Fruit fly (Drosophila melanogaster) whole organism, embryonic: ENCODE measurements around the gene Sec20.

ENCODE experiments used
- B-H2 ChIP-seq: fragments of 200-800 bp; sonication (Bioruptor generic); optimal IDR thresholded peaks from 2 replicates; lab custom pipeline; 2018; ENCODE audit warnings: missing biosample characterization, mild to moderate bottlenecking, missing genetic modification characterization
- CG11504 ChIP-seq: fragments of 200-800 bp; sonication (Bioruptor generic); optimal IDR thresholded peaks from 3 replicates; lab custom pipeline; 2019; ENCODE audit warnings: missing biosample characterization, mild to moderate bottlenecking, missing genetic modification characterization, moderate library complexity
- CG11696 ChIP-seq: fragments of 200-800 bp; sonication (Bioruptor generic); IDR thresholded peaks from 2 replicates; pipeline ENCODE4 v1.3.6; 2022; ENCODE audit warnings: missing biosample characterization, missing genetic modification characterization
- CG12299 ChIP-seq: fragments of 200-800 bp; sonication (Bioruptor generic); optimal IDR thresholded peaks from 2 replicates; lab custom pipeline; 2018; ENCODE audit warnings: missing biosample characterization, mild to moderate bottlenecking, missing genetic modification characterization
- CG12391 ChIP-seq: fragments of 200-800 bp; sonication (Bioruptor generic); optimal IDR thresholded peaks from 3 replicates; lab custom pipeline; 2018; ENCODE audit warnings: missing biosample characterization, mild to moderate bottlenecking, missing genetic modification characterization, moderate library complexity
- CG1647 ChIP-seq: fragments of 200-800 bp; sonication (Bioruptor generic); optimal IDR thresholded peaks from 3 replicates; lab custom pipeline; 2016; ENCODE audit warnings: missing biosample characterization, missing genetic modification characterization
- CG17385 ChIP-seq: fragments of 200-800 bp; sonication (Bioruptor generic); optimal IDR thresholded peaks from 3 replicates; lab custom pipeline; 2018; ENCODE audit warnings: missing biosample characterization, mild to moderate bottlenecking, missing genetic modification characterization
- CG18476 ChIP-seq: fragments of 200-800 bp; sonication (Bioruptor generic); optimal IDR thresholded peaks from 2 replicates; lab custom pipeline; 2016; ENCODE audit warnings: missing biosample characterization, mild to moderate bottlenecking, missing genetic modification characterization
- CG4328 ChIP-seq: fragments of 200-800 bp; sonication (Bioruptor generic); optimal IDR thresholded peaks from 3 replicates; lab custom pipeline; 2017; ENCODE audit warnings: missing biosample characterization, missing genetic modification reagents, missing genetic modification characterization
- CG6791 ChIP-seq: fragments of 200-800 bp; sonication (Bioruptor generic); IDR thresholded peaks from 3 replicates; pipeline ENCODE4 v1.3.6; 2022; ENCODE audit warnings: missing biosample characterization, missing genetic modification characterization; ENCODE audit not compliant: partially characterized antibody
- CG7271 ChIP-seq: fragments of 200-800 bp; sonication (Bioruptor generic); optimal IDR thresholded peaks from 2 replicates; lab custom pipeline; 2018; ENCODE audit warnings: missing biosample characterization, mild to moderate bottlenecking, missing genetic modification characterization, moderate library complexity
- CG7839 ChIP-seq: fragments of 200-800 bp; sonication (Bioruptor generic); optimal IDR thresholded peaks from 3 replicates; lab custom pipeline; 2018; ENCODE audit warnings: missing biosample characterization, mild to moderate bottlenecking, missing genetic modification characterization, moderate library complexity
- CG9215 ChIP-seq: fragments of 200-800 bp; sonication (Bioruptor generic); IDR thresholded peaks from 2 replicates; pipeline ENCODE4 v1.3.6; 2022; ENCODE audit warnings: missing biosample characterization, missing genetic modification characterization
- CrebB ChIP-seq: fragments of 200-800 bp; sonication (Bioruptor generic); optimal IDR thresholded peaks from 3 replicates; lab custom pipeline; 2018; ENCODE audit warnings: missing biosample characterization, mild to moderate bottlenecking, missing genetic modification characterization
- Ets65A ChIP-seq: fragments of 200-800 bp; sonication (Bioruptor generic); peaks from one replicate; lab custom pipeline; 2016; ENCODE audit warnings: missing biosample characterization, missing genetic modification characterization
- Gsc ChIP-seq: fragments of 200-800 bp; sonication (Bioruptor generic); IDR thresholded peaks from 2 replicates; pipeline ENCODE4 v1.3.6; 2022; ENCODE audit warnings: missing biosample characterization, missing genetic modification characterization
- HLH4C ChIP-seq: fragments of 200-800 bp; sonication (Bioruptor generic); IDR thresholded peaks from 3 replicates; pipeline ENCODE4 v1.3.6; 2022; ENCODE audit warnings: missing biosample characterization, missing genetic modification characterization; ENCODE audit not compliant: partially characterized antibody
- HLH54F ChIP-seq: fragments of 200-800 bp; sonication (Bioruptor generic); optimal IDR thresholded peaks from 3 replicates; lab custom pipeline; 2016; ENCODE audit warnings: missing biosample characterization, missing genetic modification characterization
- HmgD ChIP-seq: fragments of 200-800 bp; sonication (Bioruptor generic); optimal IDR thresholded peaks from 3 replicates; lab custom pipeline; 2016; ENCODE audit warnings: missing biosample characterization, missing genetic modification characterization
- Med ChIP-seq: fragments of 200-800 bp; sonication (Bioruptor generic); peaks from one replicate; lab custom pipeline; 2016; ENCODE audit warnings: missing biosample characterization, missing genetic modification characterization, mild to moderate bottlenecking, inconsistent platforms, moderate library complexity
- Myb ChIP-seq: fragments of 200-800 bp; sonication (Bioruptor generic); optimal IDR thresholded peaks from 2 replicates; lab custom pipeline; 2016; ENCODE audit warnings: missing biosample characterization, missing genetic modification characterization
- Neu2 ChIP-seq: fragments of 200-800 bp; sonication (Bioruptor generic); optimal IDR thresholded peaks from 3 replicates; lab custom pipeline; 2016; ENCODE audit warnings: missing biosample characterization, missing genetic modification characterization, borderline replicate concordance
- NfI ChIP-seq: fragments of 200-800 bp; sonication (Bioruptor generic); optimal IDR thresholded peaks from 3 replicates; lab custom pipeline; 2018; ENCODE audit warnings: missing biosample characterization, mild to moderate bottlenecking, missing genetic modification characterization, moderate library complexity
- PHDP ChIP-seq: fragments of 200-800 bp; sonication (Bioruptor generic); optimal IDR thresholded peaks from 3 replicates; lab custom pipeline; 2018; ENCODE audit warnings: missing biosample characterization, mild to moderate bottlenecking, missing genetic modification characterization, moderate library complexity
- Ravus ChIP-seq: fragments of 200-800 bp; sonication (Bioruptor generic); IDR thresholded peaks from 2 replicates; pipeline ENCODE4 v1.3.6; 2022; ENCODE audit warnings: missing biosample characterization, missing genetic modification characterization
- Sox102F ChIP-seq: fragments of 200-800 bp; sonication (Bioruptor generic); optimal IDR thresholded peaks from 2 replicates; lab custom pipeline; 2018; ENCODE audit warnings: missing biosample characterization, mild to moderate bottlenecking, missing genetic modification characterization, moderate library complexity
- Usf ChIP-seq: fragments of 200-800 bp; sonication (Bioruptor generic); optimal IDR thresholded peaks from 2 replicates; lab custom pipeline; 2017; ENCODE audit warnings: missing genotype, missing biosample characterization, missing genetic modification characterization
- ac ChIP-seq: fragments of 200-800 bp; sonication (Bioruptor generic); optimal IDR thresholded peaks from 3 replicates; lab custom pipeline; 2017; ENCODE audit warnings: missing biosample characterization, mild to moderate bottlenecking, missing genetic modification characterization
- bab2 ChIP-seq: fragments of 200-800 bp; sonication (Bioruptor generic); optimal IDR thresholded peaks from 2 replicates; lab custom pipeline; 2016; ENCODE audit warnings: missing biosample characterization, missing genetic modification characterization
- bcd ChIP-seq: fragments of 200-800 bp; sonication (Bioruptor generic); optimal IDR thresholded peaks from 2 replicates; lab custom pipeline; 2017; ENCODE audit warnings: missing biosample characterization, mild to moderate bottlenecking, missing genetic modification characterization
- croc ChIP-seq: fragments of 200-800 bp; sonication (Bioruptor generic); conservative IDR thresholded peaks from 3 replicates; pipeline ENCODE4 v1.3.6; 2022; ENCODE audit warnings: missing biosample characterization, missing genetic modification characterization
- dmrt99B ChIP-seq: fragments of 200-800 bp; sonication (Bioruptor generic); optimal IDR thresholded peaks from 2 replicates; lab custom pipeline; 2018; ENCODE audit warnings: missing biosample characterization, mild to moderate bottlenecking, missing genetic modification characterization, moderate library complexity
- eyg ChIP-seq: fragments of 200-800 bp; sonication (Bioruptor generic); optimal IDR thresholded peaks from 3 replicates; lab custom pipeline; 2016; ENCODE audit warnings: missing biosample characterization, missing genetic modification characterization
- fd3F ChIP-seq: fragments of 200-800 bp; sonication (Bioruptor generic); optimal IDR thresholded peaks from 2 replicates; lab custom pipeline; 2018; ENCODE audit warnings: missing biosample characterization, mild to moderate bottlenecking, missing genetic modification characterization, moderate library complexity
- fru ChIP-seq: fragments of >200 bp; optimal IDR thresholded peaks from 2 replicates; lab custom pipeline; 2017
- ftz-f1 ChIP-seq: fragments of 200-800 bp; sonication (Bioruptor generic); optimal IDR thresholded peaks from 2 replicates; lab custom pipeline; 2016; ENCODE audit warnings: missing biosample characterization, missing genetic modification characterization
- gro ChIP-seq: fragments of 200-800 bp; sonication (Bioruptor generic); optimal IDR thresholded peaks from 2 replicates; lab custom pipeline; 2016; ENCODE audit warnings: missing biosample characterization, missing genetic modification characterization
- jumu ChIP-seq: fragments of 200-800 bp; sonication (Bioruptor generic); optimal IDR thresholded peaks from 3 replicates; lab custom pipeline; 2016; ENCODE audit warnings: missing biosample characterization, missing genetic modification characterization
- lbe ChIP-seq: fragments of 200-800 bp; sonication (Bioruptor generic); optimal IDR thresholded peaks from 2 replicates; lab custom pipeline; 2016; ENCODE audit warnings: missing biosample characterization, mild to moderate bottlenecking, missing genetic modification characterization
- lola ChIP-seq, 3 experiments: fragments of >200 bp in 2 of 3; fragments of 200-800 bp in 1 of 3; sonication (Bioruptor generic) in 1 of 3; optimal IDR thresholded peaks; 2 replicates each; lab custom pipeline; 2017 to 2019; ENCODE audit warnings: missing biosample characterization in 3 of 3, missing genetic modification characterization in 3 of 3, mild to moderate bottlenecking in 1 of 3, moderate library complexity in 1 of 3
- nerfin-2 ChIP-seq: fragments of 200-800 bp; sonication (Bioruptor generic); IDR thresholded peaks from 2 replicates; pipeline ENCODE4 v1.3.6; 2022; ENCODE audit warnings: missing biosample characterization, missing genetic modification characterization; ENCODE audit not compliant: partially characterized antibody
- otp ChIP-seq: fragments of 200-800 bp; sonication (Bioruptor generic); IDR thresholded peaks from 3 replicates; pipeline ENCODE4, ENCODE4 v1.3.6; 2022; ENCODE audit warnings: missing biosample characterization, missing genetic modification characterization
- pan ChIP-seq, 4 experiments: fragments of >200 bp in 3 of 4; fragments of 200-800 bp in 1 of 4; sonication (Bioruptor generic) in 1 of 4; optimal IDR thresholded peaks in 3 of 4; IDR thresholded peaks in 1 of 4; 2 replicates each; pipeline versions ENCODE4 v1.3.6 to Lab custom; 2017 to 2022; ENCODE audit warnings: missing biosample characterization in 2 of 4, missing genetic modification characterization in 2 of 4, mixed read lengths in 1 of 4
- phol ChIP-seq: fragments of 200-800 bp; sonication (Bioruptor generic); optimal IDR thresholded peaks from 3 replicates; lab custom pipeline; 2018; ENCODE audit warnings: missing biosample characterization, mild to moderate bottlenecking, missing genetic modification characterization, moderate library complexity
- rib ChIP-seq: fragments of 200-800 bp; sonication (Bioruptor generic); IDR thresholded peaks from 2 replicates; pipeline ENCODE4 v1.3.6; 2022; ENCODE audit warnings: missing biosample characterization, missing genetic modification characterization
- run ChIP-seq: fragments of 200-800 bp; sonication (Bioruptor generic); optimal IDR thresholded peaks from 3 replicates; lab custom pipeline; 2018; ENCODE audit warnings: missing biosample characterization, mild to moderate bottlenecking, missing genetic modification characterization
- schlank ChIP-seq: fragments of 200-800 bp; sonication (Bioruptor generic); optimal IDR thresholded peaks from 2 replicates; lab custom pipeline; 2018; ENCODE audit warnings: missing biosample characterization, mild to moderate bottlenecking, missing genetic modification characterization
- sim ChIP-seq: fragments of 200-800 bp; sonication (Bioruptor generic); IDR thresholded peaks from 2 replicates; pipeline ENCODE4 v1.3.6; 2022; ENCODE audit warnings: missing biosample characterization, missing genetic modification characterization
- slou ChIP-seq: fragments of 200-800 bp; sonication (Bioruptor generic); optimal IDR thresholded peaks from 3 replicates; lab custom pipeline; 2016; ENCODE audit warnings: missing biosample characterization, missing genetic modification characterization

Sec20 gene

DNA sequence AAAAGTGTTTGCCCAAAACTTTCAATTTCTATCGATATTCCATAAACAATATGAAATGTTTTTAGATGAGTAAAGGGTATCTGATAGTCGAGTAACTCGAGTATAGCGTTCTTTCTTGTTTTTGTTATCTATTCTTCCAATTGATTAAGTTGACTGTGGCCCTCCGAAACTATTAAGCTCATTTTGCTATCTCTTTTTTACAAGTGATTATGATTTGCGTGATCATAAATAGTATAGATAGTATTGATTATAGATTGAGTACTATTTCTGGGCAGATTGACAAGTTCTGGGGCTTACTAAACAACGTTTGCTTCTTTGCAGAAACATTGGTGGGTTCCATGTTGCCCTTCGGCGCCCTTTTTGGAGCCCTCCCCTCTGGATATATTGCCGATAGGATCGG is 12.2 kb upstream of the Sec20 start (continued):
- no peak for TF ChIP-seq ac
- no peak for TF ChIP-seq Neu2 (GFP tag; lab: Kevin White, UChicago)

- TF ChIP-seq HmgD (GFP tag; lab: Kevin White, UChicago) (no peak), bab2 (GFP tag; lab: Kevin White, UChicago) (no peak), CG11504 (tag; lab: Kevin White, UChicago) (no peak), PHDP (no peak), fru (lab: Kevin White, UChicago) (no peak), gro (GFP tag; lab: Kevin White, UChicago) (no peak), CG4328 (GFP tag; lab: Kevin White, UChicago) (no peak), jumu (GFP tag; lab: Kevin White, UChicago) (no peak), Med (GFP tag; lab: Kevin White, UChicago) (peak; percentile 83), CG7271 (tag; lab: Kevin White, UChicago) (no peak), Ravus (GFP tag; lab: Robert Waterston, UW) (no peak), fd3F (GFP tag; lab: Kevin White, UChicago) (no peak), run (tag; lab: Kevin White, UChicago) (no peak), NfI (GFP tag; lab: Kevin White, UChicago) (no peak), croc (GFP tag; lab: Robert Waterston, UW) (no peak), bcd (peak; percentile 5), dmrt99B (peak; percentile 44), B-H2 (GFP tag; lab: Kevin White, UChicago) (no peak), CG11696 (GFP tag; lab: Robert Waterston, UW) (no peak), nerfin-2 (GFP tag; lab: Robert Waterston, UW) (no peak), CG7839 (tag; lab: Kevin White, UChicago) (peak; percentile 32), CG17385 (GFP tag; lab: Kevin White, UChicago) (no peak), Ets65A (GFP tag; lab: Kevin White, UChicago) (peak; percentile 85), slou (GFP tag; lab: Kevin White, UChicago) (no peak), CG18476 (GFP tag; lab: Kevin White, UChicago) (no peak), Gsc (GFP tag; lab: Robert Waterston, UW) (no peak), CG6791 (GFP tag; lab: Robert Waterston, UW) (no peak), CG1647 (GFP tag; lab: Kevin White, UChicago) (no peak), eyg (GFP tag; lab: Kevin White, UChicago) (no peak), Sox102F (GFP tag; lab: Kevin White, UChicago) (peak; percentile 42), sim (GFP tag; lab: Robert Waterston, UW) (no peak), CG12299 (tag; lab: Kevin White, UChicago) (no peak), HLH54F (GFP tag; lab: Kevin White, UChicago) (no peak), schlank (tag; lab: Kevin White, UChicago) (no peak), phol (tag; lab: Kevin White, UChicago) (no peak), otp (no peak), rib (GFP tag; lab: Robert Waterston, UW) (no peak), CG9215 (no peak), Myb (GFP tag; lab: Kevin White, UChicago) (no peak), Usf (GFP tag; lab: Kevin White, UChicago) (no peak), CG12391 (tag; lab: Kevin White, UChicago) (no peak), lbe (peak; percentile 49), pan (optimal IDR thresholded peaks at IDR 0.05; lab: Kevin White, UChicago) (no peak), pan (GFP tag; optimal IDR thresholded peaks at IDR 0.05 in 1 of 2, IDR thresholded peaks at IDR 0.05 in 1 of 2) (peak in 1 of 2 experiments; percentile 54), HLH4C (no peak), CrebB (no peak), lola (GFP tag; optimal IDR thresholded peaks at IDR 0.05; lab: Kevin White, UChicago) (no peak), ftz-f1 (GFP tag; lab: Kevin White, UChicago) (no peak)
These were observed 9.7 kb upstream of the Sec20 start for dm6 chr3R:5833948-5834504.
